Fruit fly (Drosophila melanogaster): Measurements from ENCODE around the gene CG1571.

The CG1571 gene

DNA sequence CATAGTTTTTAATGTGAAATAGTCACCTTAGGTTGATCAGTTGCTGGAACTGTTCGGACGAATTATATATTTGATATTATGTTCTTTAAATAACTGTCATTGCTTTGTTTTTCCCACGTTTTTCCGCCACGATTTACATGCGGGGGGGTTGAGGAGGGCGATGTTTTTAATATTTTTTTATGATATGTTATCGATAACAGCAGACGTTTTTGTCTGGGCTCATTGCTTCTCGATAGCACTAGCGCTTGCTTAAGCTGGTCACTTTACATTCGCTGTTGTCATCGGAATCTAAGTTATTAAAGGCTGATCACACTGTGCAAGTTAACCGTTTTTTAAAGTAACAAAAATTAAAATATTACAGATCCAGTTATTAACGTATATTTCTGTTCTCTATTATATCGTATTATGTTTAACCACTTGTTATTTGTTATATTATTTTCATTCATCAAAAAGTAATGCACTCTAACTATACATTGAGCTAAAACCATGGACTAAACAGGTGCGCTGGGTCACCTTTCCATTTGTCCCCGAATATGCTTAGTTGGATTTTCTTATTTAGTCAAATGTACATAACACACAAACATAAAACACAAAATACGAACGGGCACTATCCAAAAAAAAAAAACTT, at the start of gene CG1571, which contains the start of gene Upf2:
Gene CG1571, plus strand, starts transcription at position 578 of the 628 bp plus-strand sequence.
Gene Upf2, minus strand, starts transcription at position 167 of the 628 bp plus-strand sequence.
- TF ChIP-seq CG7745 (tag; optimal IDR thresholded peaks at IDR 0.05) (no peak), Usf (GFP tag; optimal IDR thresholded peaks at IDR 0.05) (no peak), sisA (GFP tag; IDR thresholded peaks at IDR 0.05) (no peak), Dip2 (GFP tag; IDR thresholded peaks at IDR 0.05) (no peak), CG14860 (GFP tag; IDR thresholded peaks at IDR 0.05; ENCODE audit: partially characterized antibody) (peak; percentile 68), Lhr (GFP tag; optimal IDR thresholded peaks at IDR 0.05) (peak; percentile 42), YL-1 (GFP tag; optimal IDR thresholded peaks at IDR 0.05) (peak; percentile 86), CG13123 (GFP tag; optimal IDR thresholded peaks at IDR 0.05) (no peak), Nf-YA (GFP tag; IDR thresholded peaks at IDR 0.05) (no peak), Dbx (GFP tag; IDR thresholded peaks at IDR 0.05) (no peak), Mes4 (GFP tag; optimal IDR thresholded peaks at IDR 0.05) (no peak), dpn (GFP tag; optimal IDR thresholded peaks at IDR 0.05) (peak in 1 of 2 experiments; percentile 4), CG2875 (GFP tag; optimal IDR thresholded peaks at IDR 0.05) (no peak), fd3F (GFP tag; optimal IDR thresholded peaks at IDR 0.05) (no peak), hbn (GFP tag; IDR thresholded peaks at IDR 0.05; ENCODE audit: partially characterized antibody) (peak; percentile 66), Eip74EF (GFP tag; optimal IDR thresholded peaks at IDR 0.05) (no peak), ERR (GFP tag; optimal IDR thresholded peaks at IDR 0.05) (no peak), CG11723 (GFP tag; optimal IDR thresholded peaks at IDR 0.05) (no peak), lilli (GFP tag; optimal IDR thresholded peaks at IDR 0.05) (no peak), zf30C (GFP tag; optimal IDR thresholded peaks at IDR 0.05) (no peak), fd64A (GFP tag; optimal IDR thresholded peaks at IDR 0.05) (no peak), CG10366 (GFP tag; IDR thresholded peaks at IDR 0.05) (no peak), jigr1 (GFP tag; IDR thresholded peaks at IDR 0.05) (no peak), tio (GFP tag; optimal IDR thresholded peaks at IDR 0.05) (no peak), CG11695 (GFP tag; IDR thresholded peaks at IDR 0.05) (no peak), CG10147 (GFP tag; optimal IDR thresholded peaks at IDR 0.05) (no peak), sd (tag; optimal IDR thresholded peaks at IDR 0.05) (no peak), CG5953 (GFP tag; IDR thresholded peaks at IDR 0.05) (no peak), CG9727 (GFP tag; optimal IDR thresholded peaks at IDR 0.05) (no peak), ara (GFP tag; IDR thresholded peaks at IDR 0.05) (no peak), CG7786 (GFP tag; optimal IDR thresholded peaks at IDR 0.05) (no peak), NC2β (GFP tag; optimal IDR thresholded peaks at IDR 0.05) (no peak), Myb (GFP tag; optimal IDR thresholded peaks at IDR 0.05) (peak; percentile 97), gt (GFP tag; IDR thresholded peaks at IDR 0.05) (no peak), sens-2 (GFP tag; IDR thresholded peaks at IDR 0.05) (no peak), amos (GFP tag; IDR thresholded peaks at IDR 0.05; ENCODE audit: partially characterized antibody) (peak; percentile 72), kah (GFP tag; optimal IDR thresholded peaks at IDR 0.05) (no peak), gcm (GFP tag; optimal IDR thresholded peaks at IDR 0.05) (no peak), CG6689 (GFP tag; IDR thresholded peaks at IDR 0.05) (no peak), CG10959 (GFP tag; IDR thresholded peaks at IDR 0.05) (no peak), repo (GFP tag; optimal IDR thresholded peaks at IDR 0.05) (no peak), CG14441 (GFP tag; IDR thresholded peaks at IDR 0.05) (no peak), Antp (GFP tag; optimal IDR thresholded peaks at IDR 0.05) (no peak), CG12104 (GFP tag; optimal IDR thresholded peaks at IDR 0.05) (no peak), dmrt99B (tag; optimal IDR thresholded peaks at IDR 0.05) (no peak), Bdp1 (GFP tag; optimal IDR thresholded peaks at IDR 0.05) (no peak), CG16779 (GFP tag; IDR thresholded peaks at IDR 0.05) (no peak), so (GFP tag; IDR thresholded peaks at IDR 0.05) (no peak), CG8765 (GFP tag; IDR thresholded peaks at IDR 0.05) (no peak), CG9876 (GFP tag; optimal IDR thresholded peaks at IDR 0.05) (no peak), CG8359 (GFP tag; optimal IDR thresholded peaks at IDR 0.05; ENCODE audit: borderline replicate concordance) (no peak)
